Worm (Caenorhabditis elegans): Measurements from ENCODE around the gene srh-255.
"Not testable (repeated sequence)": the region's sequence is repeated elsewhere in the genome, so short reads cannot be mapped to it uniquely, and the experiment has no call there.

The srh-255 gene

DNA sequence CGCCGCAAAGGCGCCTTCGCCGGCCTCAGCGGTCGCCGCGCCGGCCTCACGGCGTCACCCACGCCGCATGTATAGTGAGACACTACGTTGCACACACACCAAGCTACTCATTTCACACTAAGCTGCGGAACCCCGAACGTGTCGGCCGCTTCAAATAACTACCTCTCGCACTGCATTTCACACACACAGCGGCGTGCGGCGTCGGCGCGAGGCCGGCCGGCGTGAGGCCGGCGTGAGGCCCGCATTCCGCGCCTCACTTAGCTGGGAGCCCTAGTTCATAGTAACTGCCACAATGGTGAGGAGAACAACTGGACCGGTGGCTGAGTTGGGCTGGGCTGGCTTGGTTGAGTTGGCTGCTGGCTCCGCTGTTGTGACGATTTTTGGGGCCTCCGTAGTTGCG lies 42.7 kb upstream of the srh-255 start:
- TF ChIP-seq egrh-3 (GFP tag; IDR thresholded peaks at IDR 0.05) (peak; percentile 74; the same call in 1 of the 2 replicates), zfh-2 (GFP tag; conservative IDR thresholded peaks at IDR 0.05) (peak; percentile 90), snpc-4 (tag; optimal IDR thresholded peaks at IDR 0.05) (peak in 1 of 4 experiments; percentile 59), nfyb-1 (GFP tag; IDR thresholded peaks at IDR 0.05) (0 out of 2 replicates have a peak, but pooled peaks have one; percentile 39), dox-1 (GFP tag; IDR thresholded peaks at IDR 0.05) (peak; percentile 39; the same call in 1 of the 2 replicates), lin-26 (GFP tag; IDR thresholded peaks at IDR 0.05) (0 out of 2 replicates have a peak, but pooled peaks have one; percentile 36), pbrm-1 (GFP tag; IDR thresholded peaks at IDR 0.05) (0 out of 2 replicates have a peak, but pooled peaks have one; percentile 20), ceh-91 (GFP tag; IDR thresholded peaks at IDR 0.05) (0 out of 2 replicates have a peak, but pooled peaks have one; percentile 15)
- not testable (repeated sequence) for TF ChIP-seq snpc-4 (GFP tag; optimal IDR thresholded peaks at IDR 0.05)

DNA sequence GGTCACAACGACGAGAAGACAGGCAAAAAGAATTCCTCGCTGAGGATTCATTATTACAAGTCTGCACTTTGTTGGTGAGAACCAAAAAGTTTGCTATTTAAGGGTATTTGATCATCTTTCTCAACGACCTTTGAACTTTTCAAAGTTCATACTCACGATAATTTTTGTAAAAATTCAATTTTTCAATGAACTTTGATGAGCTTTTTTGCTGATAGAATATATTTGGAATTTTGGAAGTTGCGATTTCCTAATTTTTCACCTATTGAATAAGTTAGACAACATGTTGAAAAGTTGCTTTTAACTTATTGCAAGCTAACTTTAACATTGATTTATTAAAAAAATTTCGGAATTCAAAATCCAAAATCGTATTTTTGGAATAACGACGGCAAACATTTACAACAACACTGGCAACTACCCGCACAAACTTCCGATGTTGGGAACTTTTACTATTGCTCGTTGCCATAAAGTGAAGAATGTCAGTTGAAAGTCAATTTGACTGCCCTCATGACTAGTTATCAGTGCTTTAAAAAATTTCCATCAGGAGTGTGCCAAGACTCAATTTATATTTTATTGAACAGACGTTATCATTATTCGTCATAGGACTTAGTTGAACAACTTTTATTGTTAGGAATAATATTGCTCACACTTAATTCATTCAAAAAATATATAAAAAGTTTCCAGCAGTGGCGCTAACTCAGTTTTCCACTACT lies 42.0 kb upstream of the srh-255 start, which contains the start of the genes F49H6.8 and F49H6.5:
Gene F49H6.8 (minus strand): TSS at position 51 of the 710 bp plus-strand sequence.
Gene F49H6.5 (plus strand): TSS at position 629 of the 710 bp plus-strand sequence.
- TF ChIP-seq snpc-4 (GFP tag; optimal IDR thresholded peaks at IDR 0.05): no peak
- TF ChIP-seq snpc-4 (tag; optimal IDR thresholded peaks at IDR 0.05): peak in 1 of 4 experiments; percentile 40
- TF ChIP-seq tbx-9 (tag; optimal IDR thresholded peaks at IDR 0.05; ENCODE audit: borderline replicate concordance): no peak
- peak; percentile 37 for TF ChIP-seq nhr-80 (tag; optimal IDR thresholded peaks at IDR 0.05)
- TF ChIP-seq him-1 (tag; optimal IDR thresholded peaks at IDR 0.05): no peak

DNA sequence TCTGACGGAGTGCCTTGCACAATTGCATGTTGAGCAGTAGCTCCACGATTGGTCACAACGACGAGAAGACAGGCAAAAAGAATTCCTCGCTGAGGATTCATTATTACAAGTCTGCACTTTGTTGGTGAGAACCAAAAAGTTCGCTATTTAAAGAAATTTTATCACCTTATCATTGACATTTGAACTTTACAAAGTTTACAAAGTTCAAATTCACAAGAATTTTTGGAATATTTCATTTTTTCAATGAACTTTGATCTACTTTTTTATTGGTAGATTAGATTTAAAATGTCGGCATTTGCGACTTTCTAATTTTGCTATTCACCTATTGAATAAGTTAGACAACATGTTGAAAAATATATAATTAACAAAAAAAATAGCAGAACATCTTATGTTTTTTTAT lies 38.5 kb upstream of the srh-255 start, which contains the start of gene F49H6.15:
Gene F49H6.15 (minus strand): TSS at position 101 of the 400 bp plus-strand sequence.
- TF ChIP-seq dpff-1 (tag; optimal IDR thresholded peaks at IDR 0.05) (no peak), somi-1 (GFP tag; optimal IDR thresholded peaks at IDR 0.05) (no peak), ceh-79 (tag; optimal IDR thresholded peaks at IDR 0.05) (no peak), F22D6.2 (tag; optimal IDR thresholded peaks at IDR 0.05) (no peak), nhr-120 (GFP tag; IDR thresholded peaks at IDR 0.05) (no peak), lin-35 (GFP tag; optimal IDR thresholded peaks at IDR 0.05) (no peak), sdz-38 (tag; optimal IDR thresholded peaks at IDR 0.05) (no peak), C06A6.2 (GFP tag; conservative IDR thresholded peaks at IDR 0.05) (no peak), athp-1 (tag; optimal IDR thresholded peaks at IDR 0.05) (no peak), dpl-1 (GFP tag; optimal IDR thresholded peaks at IDR 0.05) (no peak), egl-18 (GFP tag; IDR thresholded peaks at IDR 0.05) (no peak), tlf-1 (GFP tag; optimal IDR thresholded peaks at IDR 0.05) (no peak), cebp-1 (GFP tag; IDR thresholded peaks at IDR 0.05) (no peak), cebp-1 (tag; optimal IDR thresholded peaks at IDR 0.05) (no peak), egl-44 (GFP tag; IDR thresholded peaks at IDR 0.05) (no peak)

DNA sequence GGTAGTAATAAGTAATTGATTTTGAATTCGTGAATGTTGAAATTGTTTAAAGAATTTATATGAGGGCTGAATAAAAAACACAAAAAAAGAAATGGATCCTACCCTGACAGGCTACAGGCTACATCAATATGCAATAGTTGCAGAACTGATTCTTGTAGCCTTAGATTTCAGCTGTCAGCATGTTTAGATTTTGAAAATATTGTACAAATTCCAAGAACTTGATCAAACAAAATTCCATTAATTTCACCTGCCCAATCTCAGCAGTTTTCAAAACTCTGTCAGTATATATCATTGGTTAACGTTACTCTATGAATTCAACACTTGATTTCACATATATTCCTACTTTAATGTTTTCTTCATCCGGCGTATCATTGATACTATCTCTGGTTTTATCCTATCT lies 34.3 kb upstream of the srh-255 start:
- no peak for TF ChIP-seq C06A6.2 (GFP tag; conservative IDR thresholded peaks at IDR 0.05)
- TF ChIP-seq hrde-1 (tag; optimal IDR thresholded peaks at IDR 0.05; ENCODE audit: borderline replicate concordance): no peak
- no peak for TF ChIP-seq ZK185.1 (tag; optimal IDR thresholded peaks at IDR 0.05; ENCODE audit: poor library complexity, severe bottlenecking)
- TF ChIP-seq ceh-91 (GFP tag; IDR thresholded peaks at IDR 0.05): no peak
- no peak for TF ChIP-seq hlh-12 (tag; optimal IDR thresholded peaks at IDR 0.05)
- TF ChIP-seq efl-1 (GFP tag; optimal IDR thresholded peaks at IDR 0.05): no peak
- TF ChIP-seq madf-8 (GFP tag; conservative IDR thresholded peaks at IDR 0.05): no peak
- no peak for TF ChIP-seq nhr-90 (tag; optimal IDR thresholded peaks at IDR 0.05)
- TF ChIP-seq mel-28 (tag; optimal IDR thresholded peaks at IDR 0.05; ENCODE audit: borderline replicate concordance): no peak
- no peak for TF ChIP-seq attf-3 (GFP tag; conservative IDR thresholded peaks at IDR 0.05)
- no peak for TF ChIP-seq F37B4.10 (GFP tag; IDR thresholded peaks at IDR 0.05)
- TF ChIP-seq cebp-2 (GFP tag; IDR thresholded peaks at IDR 0.05): no peak
- no peak for TF ChIP-seq chd-7 (tag; optimal IDR thresholded peaks at IDR 0.05)
- no peak for TF ChIP-seq D2030.7 (GFP tag; IDR thresholded peaks at IDR 0.05)
- TF ChIP-seq egl-18 (GFP tag; IDR thresholded peaks at IDR 0.05): no peak
- TF ChIP-seq ztf-25 (GFP tag; IDR thresholded peaks at IDR 0.05): no peak
- TF ChIP-seq him-1 (tag; optimal IDR thresholded peaks at IDR 0.05): no peak
- no peak for TF ChIP-seq cebp-1 (GFP tag; IDR thresholded peaks at IDR 0.05)
- TF ChIP-seq cebp-1 (tag; optimal IDR thresholded peaks at IDR 0.05): no peak
- no peak for TF ChIP-seq dpff-1 (tag; optimal IDR thresholded peaks at IDR 0.05)

All from whole organism, young adult.